Worm (Caenorhabditis elegans) whole organism, young adult: ENCODE data around the gene cpna-4.

Experiments used
- B0035.1 ChIP-seq: sonication (generic microtip); optimal IDR thresholded peaks from 2 replicates; lab custom pipeline; 2016; ENCODE audit warnings: missing genetic modification characterization, mild to moderate bottlenecking, missing compliant biosample characterization, missing genotype, missing genetic modification reagents
- B0261.1 ChIP-seq: sonication (generic microtip); optimal IDR thresholded peaks from 2 replicates; lab custom pipeline; 2016; ENCODE audit warnings: mild to moderate bottlenecking, missing genetic modification characterization, moderate library complexity, missing compliant biosample characterization
- C06A6.2 ChIP-seq: fragments of 200-800 bp; sonication (Bioruptor generic); conservative IDR thresholded peaks from 2 replicates; pipeline ENCODE4 v1.3.6; 2022; ENCODE audit warnings: missing genetic modification characterization, missing compliant biosample characterization
- F22D6.2 ChIP-seq: sonication (generic microtip); optimal IDR thresholded peaks from 2 replicates; lab custom pipeline; 2016; ENCODE audit warnings: mild to moderate bottlenecking, missing genetic modification characterization, missing compliant biosample characterization
- F23B12.7 ChIP-seq: sonication (generic microtip); optimal IDR thresholded peaks from 2 replicates; lab custom pipeline; 2017; ENCODE audit warnings: missing genetic modification characterization, mild to moderate bottlenecking, missing compliant biosample characterization, antibody characterized with exemption, moderate library complexity; ENCODE audit not compliant: insufficient read depth
- F37B4.10 ChIP-seq: fragments of 200-800 bp; sonication (Bioruptor generic); IDR thresholded peaks from 2 replicates; pipeline ENCODE4 v1.3.6; 2022; ENCODE audit warnings: missing genetic modification characterization, missing compliant biosample characterization
- F49E8.2 ChIP-seq: sonication (generic microtip); optimal IDR thresholded peaks from 3 replicates; lab custom pipeline; 2017; ENCODE audit warnings: missing genetic modification characterization, mild to moderate bottlenecking, missing compliant biosample characterization, antibody characterized with exemption, moderate library complexity; ENCODE audit not compliant: insufficient read depth
- F52B5.7 ChIP-seq: sonication (generic microtip); optimal IDR thresholded peaks from 2 replicates; lab custom pipeline; 2016; ENCODE audit warnings: mild to moderate bottlenecking, missing genetic modification characterization, missing compliant biosample characterization
- K11D2.4 ChIP-seq: fragments of 200-800 bp; sonication (Bioruptor generic); IDR thresholded peaks from 2 replicates; pipeline ENCODE4 v1.3.6; 2022; ENCODE audit warnings: missing genetic modification reagents, missing genetic modification characterization, missing compliant biosample characterization
- Y53G8AR.9 ChIP-seq: fragments of 200-800 bp; sonication (Bioruptor generic); conservative IDR thresholded peaks from 2 replicates; pipeline ENCODE4 v1.3.6; 2022; ENCODE audit warnings: missing genetic modification reagents, missing genetic modification characterization, missing compliant biosample characterization
- Y56A3A.18 ChIP-seq: fragments of 200-800 bp; sonication (Bioruptor generic); IDR thresholded peaks from 2 replicates; pipeline ENCODE4 v1.3.6; 2022; ENCODE audit warnings: missing genetic modification reagents, missing genetic modification characterization, missing compliant biosample characterization
- Y79H2A.3 ChIP-seq: fragments of 200-800 bp; sonication (Bioruptor generic); conservative IDR thresholded peaks from 2 replicates; pipeline ENCODE4 v1.3.6; 2022; ENCODE audit warnings: missing genetic modification reagents, missing genetic modification characterization, missing compliant biosample characterization
- akir-1 ChIP-seq: fragments of 200-800 bp; sonication (Bioruptor generic); optimal IDR thresholded peaks from 2 replicates; lab custom pipeline; 2018; ENCODE audit warnings: mild to moderate bottlenecking, missing genetic modification characterization, moderate library complexity, missing compliant biosample characterization
- ama-1 ChIP-seq, 3 experiments: fragments of 150-350 bp in 1 of 3; sonication (generic microtip) in 2 of 3; optimal IDR thresholded peaks; 2 replicates each; lab custom pipeline; 2014 to 2018; ENCODE audit warnings: missing biosample characterization in 2 of 3, missing genetic modification characterization in 2 of 3, missing genetic modification reagents in 2 of 3
- aptf-2 ChIP-seq: fragments of 200-800 bp; sonication (Bioruptor generic); conservative IDR thresholded peaks from 2 replicates; pipeline ENCODE4 v1.3.6; 2022; ENCODE audit warnings: missing genetic modification reagents, missing genetic modification characterization, missing compliant biosample characterization
- ccch-3 ChIP-seq: fragments of 200-800 bp; sonication (Bioruptor generic); optimal IDR thresholded peaks from 2 replicates; lab custom pipeline; 2018; ENCODE audit warnings: mild to moderate bottlenecking, missing genetic modification characterization, missing compliant biosample characterization
- ceh-100 ChIP-seq: fragments of 200-800 bp; sonication (Bioruptor generic); IDR thresholded peaks from 2 replicates; pipeline ENCODE4 v1.3.6; 2022; ENCODE audit warnings: missing genetic modification reagents, missing genetic modification characterization, missing compliant biosample characterization
- ceh-58 ChIP-seq: fragments of 200-800 bp; sonication (Bioruptor generic); IDR thresholded peaks from 2 replicates; pipeline ENCODE4 v1.3.6; 2022; ENCODE audit warnings: missing genetic modification characterization, missing compliant biosample characterization
- egl-44 ChIP-seq: fragments of 200-800 bp; sonication (Bioruptor generic); IDR thresholded peaks from 2 replicates; pipeline ENCODE4 v1.3.6; 2022; ENCODE audit warnings: missing genetic modification reagents, missing genetic modification characterization, missing compliant biosample characterization
- gei-17 ChIP-seq: fragments of 200-800 bp; sonication (Bioruptor generic); optimal IDR thresholded peaks from 2 replicates; lab custom pipeline; 2018; ENCODE audit warnings: mild to moderate bottlenecking, missing genetic modification characterization, missing compliant biosample characterization
- him-1 ChIP-seq: sonication (generic microtip); optimal IDR thresholded peaks from 2 replicates; lab custom pipeline; 2016; ENCODE audit warnings: missing genotype, missing genetic modification reagents, missing genetic modification characterization, missing compliant biosample characterization
- hsf-1 ChIP-seq: fragments of 200-800 bp; sonication (Bioruptor generic); IDR thresholded peaks from 2 replicates; pipeline ENCODE4 v1.3.6; 2022; ENCODE audit warnings: missing genetic modification reagents, missing genetic modification characterization, missing compliant biosample characterization
- let-607 ChIP-seq, 2 experiments: fragments of 200-800 bp in 1 of 2; sonication (Bioruptor generic) in 1 of 2; sonication (generic microtip) in 1 of 2; optimal IDR thresholded peaks; 2 replicates each; lab custom pipeline; 2016 to 2018; ENCODE audit warnings: mild to moderate bottlenecking in 2 of 2, missing compliant biosample characterization in 2 of 2, missing genetic modification characterization in 2 of 2, moderate library complexity in 2 of 2, missing genotype in 1 of 2
- lir-1 ChIP-seq: fragments of 200-800 bp; sonication (Bioruptor generic); conservative IDR thresholded peaks from 2 replicates; pipeline ENCODE4 v1.3.6; 2022; ENCODE audit warnings: missing genetic modification reagents, missing genetic modification characterization, missing compliant biosample characterization
- mes-4 ChIP-seq: sonication (generic microtip); optimal IDR thresholded peaks from 2 replicates; lab custom pipeline; 2016; ENCODE audit warnings: missing genotype, missing genetic modification characterization, missing compliant biosample characterization
- nfya-2 ChIP-seq: fragments of 200-800 bp; sonication (Bioruptor generic); IDR thresholded peaks from 2 replicates; pipeline ENCODE4 v1.3.6; 2022; ENCODE audit warnings: missing genetic modification reagents, missing genetic modification characterization, missing compliant biosample characterization
- nfyb-1 ChIP-seq: fragments of 200-800 bp; sonication (Bioruptor generic); IDR thresholded peaks from 2 replicates; pipeline ENCODE4 v1.3.6; 2022; ENCODE audit warnings: missing genetic modification reagents, missing genetic modification characterization, missing compliant biosample characterization
- sdz-38 ChIP-seq: sonication (generic microtip); optimal IDR thresholded peaks from 2 replicates; lab custom pipeline; 2016; ENCODE audit warnings: missing genotype, missing genetic modification characterization, missing compliant biosample characterization
- sea-2 ChIP-seq: fragments of 200-800 bp; sonication (Bioruptor generic); IDR thresholded peaks from 2 replicates; pipeline ENCODE4 v1.3.6; 2022; ENCODE audit warnings: missing genetic modification characterization, missing compliant biosample characterization
- snpc-3.4 ChIP-seq: sonication (generic microtip); optimal IDR thresholded peaks from 2 replicates; lab custom pipeline; 2017; ENCODE audit warnings: missing genetic modification characterization, mild to moderate bottlenecking, missing compliant biosample characterization, antibody characterized with exemption, moderate library complexity, missing genotype, missing genetic modification reagents
- sptf-2 ChIP-seq: fragments of 200-800 bp; sonication (Bioruptor generic); optimal IDR thresholded peaks from 2 replicates; lab custom pipeline; 2018; ENCODE audit warnings: mild to moderate bottlenecking, missing genetic modification characterization, missing compliant biosample characterization
- tbx-9 ChIP-seq: sonication (generic microtip); optimal IDR thresholded peaks from 2 replicates; lab custom pipeline; 2016; ENCODE audit warnings: borderline replicate concordance, missing genetic modification characterization, inconsistent platforms, missing compliant biosample characterization
- unc-62 ChIP-seq: fragments of 150-350 bp; optimal IDR thresholded peaks from 2 replicates; lab custom pipeline; 2014; ENCODE audit warnings: missing biosample characterization, missing genetic modification reagents, missing genetic modification characterization
- zim-3 ChIP-seq: sonication (generic microtip); optimal IDR thresholded peaks from 2 replicates; lab custom pipeline; 2017; ENCODE audit warnings: mild to moderate bottlenecking, missing genetic modification characterization, moderate library complexity, missing compliant biosample characterization
- ztf-26 ChIP-seq: sonication (generic microtip); optimal IDR thresholded peaks from 2 replicates; lab custom pipeline; 2017; ENCODE audit warnings: missing genetic modification characterization, missing compliant biosample characterization
- ztf-28 ChIP-seq: fragments of 200-800 bp; sonication (Bioruptor generic); IDR thresholded peaks from 2 replicates; pipeline ENCODE4 v1.3.6; 2022; ENCODE audit warnings: missing genetic modification reagents, missing genetic modification characterization, missing compliant biosample characterization
- ztf-6 ChIP-seq: fragments of 200-800 bp; sonication (Bioruptor generic); IDR thresholded peaks from 2 replicates; pipeline ENCODE4 v1.3.6; 2022; ENCODE audit warnings: missing genetic modification reagents, missing genetic modification characterization, missing compliant biosample characterization

cpna-4 gene

DNA sequence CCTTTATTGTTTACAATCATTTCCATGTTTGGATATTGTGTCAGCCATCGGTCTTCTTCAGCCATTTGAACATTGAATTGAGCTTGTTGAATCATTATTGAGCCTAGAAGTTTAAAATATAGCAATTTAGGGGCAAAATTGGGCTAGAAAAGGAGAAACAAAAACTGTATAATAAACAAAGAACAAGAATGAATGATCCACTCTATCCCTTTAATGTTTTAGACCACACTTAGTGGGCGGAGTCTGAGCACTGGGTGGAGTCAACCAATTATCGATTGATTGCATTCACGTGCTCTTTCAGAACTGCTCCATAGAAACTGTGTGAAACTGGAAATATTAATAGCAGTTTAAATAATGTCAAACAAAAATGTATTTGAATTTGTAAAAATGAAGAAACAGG is 33.3 kb upstream of the cpna-4 start, which contains the start of gene tbx-40:
TSS of gene tbx-40 (minus strand) at position 101 of the 400 bp plus-strand sequence.
- no peak for TF ChIP-seq sptf-2 (GFP tag; lab: Kevin White, UChicago)
- no peak for TF ChIP-seq akir-1 (GFP tag; lab: Kevin White, UChicago)
- TF ChIP-seq zim-3 (tag; lab: Kevin White, UChicago): no peak
- no peak for TF ChIP-seq F49E8.2 (tag; lab: Kevin White, UChicago)
- no peak for TF ChIP-seq aptf-2 (GFP tag; lab: Robert Waterston, UW)
- TF ChIP-seq F37B4.10 (GFP tag; lab: Robert Waterston, UW): no peak
- no peak for TF ChIP-seq unc-62 (GFP tag; lab: Kevin White, UChicago)
- no peak for TF ChIP-seq ceh-58 (GFP tag; lab: Robert Waterston, UW)
- no peak for TF ChIP-seq F52B5.7
- no peak for TF ChIP-seq C06A6.2 (GFP tag; lab: Robert Waterston, UW)
- TF ChIP-seq ceh-100 (GFP tag; lab: Robert Waterston, UW): no peak
- TF ChIP-seq Y53G8AR.9 (GFP tag; lab: Robert Waterston, UW): no peak
- no peak for TF ChIP-seq lir-1 (GFP tag; lab: Robert Waterston, UW)
- no peak for TF ChIP-seq F22D6.2 (tag; lab: Kevin White, UChicago)

- TF ChIP-seq hsf-1 (no peak), ztf-28 (GFP tag; lab: Robert Waterston, UW) (no peak), K11D2.4 (GFP tag; lab: Robert Waterston, UW) (no peak), nfya-2 (no peak), snpc-3.4 (no peak), gei-17 (no peak), nfyb-1 (GFP tag; lab: Robert Waterston, UW) (no peak), B0261.1 (tag; lab: Kevin White, UChicago) (no peak), ceh-58 (GFP tag; lab: Robert Waterston, UW) (no peak), egl-44 (GFP tag; lab: Robert Waterston, UW) (no peak), ztf-26 (no peak), F23B12.7 (tag; lab: Kevin White, UChicago) (no peak), ztf-6 (GFP tag; lab: Robert Waterston, UW) (no peak), ama-1 (optimal IDR thresholded peaks at IDR 0.05; lab: Kevin White, UChicago) (no peak), ama-1 (GFP tag; optimal IDR thresholded peaks at IDR 0.05; lab: Kevin White, UChicago) (no peak), let-607 (tag; optimal IDR thresholded peaks at IDR 0.05; lab: Kevin White, UChicago) (no peak), ccch-3 (no peak), him-1 (tag; lab: Kevin White, UChicago) (no peak), mes-4 (tag; lab: Kevin White, UChicago) (no peak)
These were observed 24.6 kb upstream of the cpna-4 start, which contains the start of gene irld-59 for ce11 chrIV:15336778-15337177. TSS of gene irld-59 (plus strand) at chrIV:15337078.

DNA sequence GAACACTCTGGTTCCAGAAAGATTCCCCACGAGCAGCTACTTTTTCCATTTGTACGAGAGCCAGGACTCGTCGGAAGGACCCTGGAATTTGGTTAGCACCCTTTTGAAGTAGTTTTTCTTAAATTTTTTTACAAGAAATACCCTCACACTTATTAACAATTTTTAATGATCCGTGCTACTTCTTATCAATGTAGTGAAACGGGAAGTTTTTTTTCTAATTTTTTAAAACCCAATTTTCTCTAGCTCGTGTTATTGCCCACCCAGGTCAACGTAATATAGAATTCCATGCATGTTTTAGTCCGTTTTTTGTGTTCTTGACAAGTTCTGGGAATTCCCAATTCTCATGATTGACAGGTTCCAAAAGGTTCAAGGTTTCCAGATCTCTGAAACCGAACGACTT is 540 bp downstream of the cpna-4 start:
- no peak for TF ChIP-seq Y79H2A.3
- TF ChIP-seq sdz-38 (tag; lab: Kevin White, UChicago): no peak
- TF ChIP-seq B0261.1 (tag; lab: Kevin White, UChicago): no peak
- no peak for TF ChIP-seq tbx-9 (tag; lab: Kevin White, UChicago)
- TF ChIP-seq B0035.1: no peak
- no peak for TF ChIP-seq Y56A3A.18 (GFP tag; lab: Robert Waterston, UW)
- TF ChIP-seq sea-2 (GFP tag; lab: Robert Waterston, UW): no peak
- TF ChIP-seq ccch-3: no peak
- TF ChIP-seq nfya-2: no peak
